Worm (Caenorhabditis elegans) whole organism, midembryonic: ENCODE measurements around the gene F44E2.10.

Experiments used
- T22C8.4 ChIP-seq: fragments of 200-800 bp; sonication (Bioruptor generic); IDR thresholded peaks from 2 replicates; pipeline ENCODE4 v1.3.6; 2022; ENCODE audit warnings: missing genetic modification characterization, missing compliant biosample characterization
- cog-1 ChIP-seq: sonication (generic microtip); optimal IDR thresholded peaks from 2 replicates; lab custom pipeline; 2016; ENCODE audit warnings: missing genetic modification characterization, missing compliant biosample characterization
- flt-1 ChIP-seq: fragments of 200-800 bp; sonication (Bioruptor generic); IDR thresholded peaks from 2 replicates; pipeline ENCODE4 v1.3.6; 2022; ENCODE audit warnings: missing genetic modification characterization, missing compliant biosample characterization
- klf-2 ChIP-seq: fragments of 200-800 bp; sonication (Bioruptor generic); conservative IDR thresholded peaks from 2 replicates; pipeline ENCODE4 v1.3.6; 2022; ENCODE audit warnings: missing genetic modification reagents, missing genetic modification characterization, missing compliant biosample characterization
- med-1 ChIP-seq: sonication (generic microtip); optimal IDR thresholded peaks from 2 replicates; lab custom pipeline; 2017; ENCODE audit warnings: missing genetic modification characterization, mild to moderate bottlenecking, missing compliant biosample characterization, antibody characterized with exemption, missing genetic modification reagents; ENCODE audit not compliant: insufficient read depth
- ref-1 ChIP-seq: fragments of 200-800 bp; sonication (Bioruptor generic); conservative IDR thresholded peaks from 2 replicates; pipeline ENCODE4 v1.3.6; 2022; ENCODE audit warnings: missing genetic modification reagents, missing genetic modification characterization, missing compliant biosample characterization
- ztf-23 ChIP-seq: fragments of 200-800 bp; sonication (Bioruptor generic); IDR thresholded peaks from 2 replicates; pipeline ENCODE4 v1.3.6; 2022; ENCODE audit warnings: missing genetic modification reagents, missing genetic modification characterization, missing compliant biosample characterization
- ztf-29 ChIP-seq: fragments of 200-800 bp; sonication (Bioruptor generic); IDR thresholded peaks from 2 replicates; pipeline ENCODE4 v1.3.6; 2022; ENCODE audit warnings: missing genetic modification reagents, missing genetic modification characterization, missing compliant biosample characterization

ce11 chrIII:8827128-8827527 is 3.8 kb downstream of the F44E2.10 start, which contains the start of gene F54F2.9:
- TF ChIP-seq T22C8.4 (GFP tag; lab: Robert Waterston, UW), result no peak
- no peak for TF ChIP-seq flt-1
- TF ChIP-seq cog-1, result no peak
- TF ChIP-seq ref-1 (GFP tag; lab: Robert Waterston, UW), result no peak
- TF ChIP-seq ztf-29 (GFP tag; lab: Robert Waterston, UW), result no peak
- TF ChIP-seq med-1 (GFP tag; lab: Kevin White, UChicago), result no peak
- TF ChIP-seq ztf-23 (GFP tag; lab: Robert Waterston, UW), result no peak
- no peak for TF ChIP-seq klf-2 (GFP tag; lab: Robert Waterston, UW)
